Fruit fly (Drosophila melanogaster): Measurements from ENCODE around the gene CG11313.
A peak's percentile ranks its signal among the peaks of the same experiment; 100 is the strongest.

CG11313 gene

dm6 chr3R:30734576-30734975 lies 3.6 kb upstream of the CG11313 start (continued):
- TF ChIP-seq BtbVII (GFP tag; optimal IDR thresholded peaks at IDR 0.05), result no peak
- no peak for TF ChIP-seq ac (GFP tag; optimal IDR thresholded peaks at IDR 0.05)
- TF ChIP-seq CG10959 (GFP tag; IDR thresholded peaks at IDR 0.05), result peak; percentile 31; the same call in 1 of the 2 replicates
- no peak for TF ChIP-seq CG7786 (GFP tag; optimal IDR thresholded peaks at IDR 0.05)
- TF ChIP-seq CG4820 (GFP tag; optimal IDR thresholded peaks at IDR 0.05), result peak; percentile 35
- no peak for TF ChIP-seq Sry-β (GFP tag; optimal IDR thresholded peaks at IDR 0.05)
- TF ChIP-seq Dbx (GFP tag; IDR thresholded peaks at IDR 0.05), result no peak
- TF ChIP-seq tap (tag; optimal IDR thresholded peaks at IDR 0.05), result no peak
- TF ChIP-seq CG12942 (GFP tag; optimal IDR thresholded peaks at IDR 0.05), result no peak
- TF ChIP-seq CG34376 (GFP tag; optimal IDR thresholded peaks at IDR 0.05), result no peak
- TF ChIP-seq Dip2 (GFP tag; IDR thresholded peaks at IDR 0.05), result no peak
- peak; percentile 42 for TF ChIP-seq CG7556 (GFP tag; optimal IDR thresholded peaks at IDR 0.05)
- no peak for TF ChIP-seq klu (GFP tag; IDR thresholded peaks at IDR 0.05)
- TF ChIP-seq tll (GFP tag; optimal IDR thresholded peaks at IDR 0.05), result no peak
- TF ChIP-seq tio (GFP tag; optimal IDR thresholded peaks at IDR 0.05), result no peak
- no peak for TF ChIP-seq Dll (GFP tag; IDR thresholded peaks at IDR 0.05; ENCODE audit: partially characterized antibody)
- TF ChIP-seq dmrt99B (tag; optimal IDR thresholded peaks at IDR 0.05), result peak; percentile 44
- peak; percentile 62 for TF ChIP-seq Xrp1 (GFP tag; IDR thresholded peaks at IDR 0.05)
- no peak for TF ChIP-seq wdn (GFP tag; IDR thresholded peaks at IDR 0.05)
- peak; percentile 75 for TF ChIP-seq sens (GFP tag)
- no peak for TF ChIP-seq vnd (GFP tag; IDR thresholded peaks at IDR 0.05; ENCODE audit: partially characterized antibody)
- no peak for TF ChIP-seq gcm2 (GFP tag; optimal IDR thresholded peaks at IDR 0.05)
- TF ChIP-seq cwo (GFP tag; optimal IDR thresholded peaks at IDR 0.05), result no peak
- TF ChIP-seq pzg (GFP tag; optimal IDR thresholded peaks at IDR 0.05), result no peak
- TF ChIP-seq Blimp-1 (GFP tag; optimal IDR thresholded peaks at IDR 0.05), result peak; percentile 52
- no peak for TF ChIP-seq CG5180 (GFP tag; optimal IDR thresholded peaks at IDR 0.05)
- TF ChIP-seq pan (optimal IDR thresholded peaks at IDR 0.05), result no peak
- no peak for TF ChIP-seq pan (GFP tag; optimal IDR thresholded peaks at IDR 0.05 in 1 of 2, IDR thresholded peaks at IDR 0.05 in 1 of 2)
- peak; percentile 52 for TF ChIP-seq vvl (GFP tag; IDR thresholded peaks at IDR 0.05)
- TF ChIP-seq cad (GFP tag; optimal IDR thresholded peaks at IDR 0.05), result no peak
- no peak for TF ChIP-seq gfzf (GFP tag; optimal IDR thresholded peaks at IDR 0.05)
- TF ChIP-seq NK7.1 (GFP tag; optimal IDR thresholded peaks at IDR 0.05), result no peak
- peak; percentile 22 for TF ChIP-seq Spps (tag; optimal IDR thresholded peaks at IDR 0.05)
- TF ChIP-seq CG2712 (tag; optimal IDR thresholded peaks at IDR 0.05), result peak; percentile 76
- no peak for TF ChIP-seq maf-S (GFP tag; optimal IDR thresholded peaks at IDR 0.05)
- no peak for TF ChIP-seq dan (GFP tag; IDR thresholded peaks at IDR 0.05)
- TF ChIP-seq Lpt (GFP tag; optimal IDR thresholded peaks at IDR 0.05), result no peak
- TF ChIP-seq CG6175 (GFP tag; IDR thresholded peaks at IDR 0.05), result no peak
- no peak for TF ChIP-seq gro (GFP tag; optimal IDR thresholded peaks at IDR 0.05)
- no peak for TF ChIP-seq CG42726 (GFP tag; IDR thresholded peaks at IDR 0.05; ENCODE audit: partially characterized antibody)
- no peak for TF ChIP-seq so (GFP tag; IDR thresholded peaks at IDR 0.05)
- TF ChIP-seq Six4 (GFP tag; optimal IDR thresholded peaks at IDR 0.05), result peak; percentile 20
- TF ChIP-seq CG10654 (GFP tag; optimal IDR thresholded peaks at IDR 0.05), result peak; percentile 30
- TF ChIP-seq CG8765 (GFP tag; IDR thresholded peaks at IDR 0.05), result no peak
- no peak for TF ChIP-seq CG8089 (GFP tag; optimal IDR thresholded peaks at IDR 0.05)
- TF ChIP-seq aop (GFP tag; IDR thresholded peaks at IDR 0.05), result no peak
- peak in 1 of 3 experiments; percentile 63 for TF ChIP-seq lola (GFP tag; optimal IDR thresholded peaks at IDR 0.05)
- no peak for TF ChIP-seq CG14860 (GFP tag; IDR thresholded peaks at IDR 0.05; ENCODE audit: partially characterized antibody)
- TF ChIP-seq Doc2 (GFP tag; IDR thresholded peaks at IDR 0.05), result no peak
- TF ChIP-seq z (GFP tag; IDR thresholded peaks at IDR 0.05), result no peak
- peak; percentile 22 for TF ChIP-seq jing (GFP tag; optimal IDR thresholded peaks at IDR 0.05)
- no peak for TF ChIP-seq HHEX (GFP tag; optimal IDR thresholded peaks at IDR 0.05)

Measured in whole organism, embryonic.